Worm (Caenorhabditis elegans): Measurements from ENCODE around the gene gba-3.

ce11 chrIV:17474047-17474446 is 913 bp downstream of the gba-3 start:
- TF ChIP-seq unc-62 (GFP tag; optimal IDR thresholded peaks at IDR 0.05) (no peak), lin-13 (tag; optimal IDR thresholded peaks at IDR 0.05) (no peak), pha-4 (tag; optimal IDR thresholded peaks at IDR 0.05) (no peak), zip-8 (tag; optimal IDR thresholded peaks at IDR 0.05) (no peak)

All from whole organism, mixed stage, embryonic.